Worm (Caenorhabditis elegans) whole organism, young adult: ENCODE data around the gene ttr-45.

Experiments used
- B0035.1 ChIP-seq: sonication (generic microtip); optimal IDR thresholded peaks from 2 replicates; lab custom pipeline; 2016; ENCODE audit warnings: missing genetic modification characterization, mild to moderate bottlenecking, missing compliant biosample characterization, missing genotype, missing genetic modification reagents
- C06A6.2 ChIP-seq: fragments of 200-800 bp; sonication (Bioruptor generic); conservative IDR thresholded peaks from 2 replicates; pipeline ENCODE4 v1.3.6; 2022; ENCODE audit warnings: missing genetic modification characterization, missing compliant biosample characterization
- F22D6.2 ChIP-seq: sonication (generic microtip); optimal IDR thresholded peaks from 2 replicates; lab custom pipeline; 2016; ENCODE audit warnings: mild to moderate bottlenecking, missing genetic modification characterization, missing compliant biosample characterization
- F37B4.10 ChIP-seq: fragments of 200-800 bp; sonication (Bioruptor generic); IDR thresholded peaks from 2 replicates; pipeline ENCODE4 v1.3.6; 2022; ENCODE audit warnings: missing genetic modification characterization, missing compliant biosample characterization
- F49E8.2 ChIP-seq: sonication (generic microtip); optimal IDR thresholded peaks from 3 replicates; lab custom pipeline; 2017; ENCODE audit warnings: missing genetic modification characterization, mild to moderate bottlenecking, missing compliant biosample characterization, antibody characterized with exemption, moderate library complexity; ENCODE audit not compliant: insufficient read depth
- F52B5.7 ChIP-seq: sonication (generic microtip); optimal IDR thresholded peaks from 2 replicates; lab custom pipeline; 2016; ENCODE audit warnings: mild to moderate bottlenecking, missing genetic modification characterization, missing compliant biosample characterization
- F55B11.4 ChIP-seq: sonication (generic microtip); optimal IDR thresholded peaks from 2 replicates; lab custom pipeline; 2016; ENCODE audit warnings: missing compliant biosample characterization, missing genetic modification characterization, borderline replicate concordance; ENCODE audit not compliant: insufficient read depth
- Y53F4B.3 ChIP-seq: fragments of 200-800 bp; sonication (Bioruptor generic); IDR thresholded peaks from 2 replicates; pipeline ENCODE4 v1.3.6; 2022; ENCODE audit warnings: missing genetic modification reagents, missing genetic modification characterization, missing compliant biosample characterization
- Y53G8AR.9 ChIP-seq: fragments of 200-800 bp; sonication (Bioruptor generic); conservative IDR thresholded peaks from 2 replicates; pipeline ENCODE4 v1.3.6; 2022; ENCODE audit warnings: missing genetic modification reagents, missing genetic modification characterization, missing compliant biosample characterization
- Y56A3A.18 ChIP-seq: fragments of 200-800 bp; sonication (Bioruptor generic); IDR thresholded peaks from 2 replicates; pipeline ENCODE4 v1.3.6; 2022; ENCODE audit warnings: missing genetic modification reagents, missing genetic modification characterization, missing compliant biosample characterization
- aptf-3 ChIP-seq: fragments of 200-800 bp; sonication (Bioruptor generic); IDR thresholded peaks from 2 replicates; pipeline ENCODE4 v1.3.6; 2022; ENCODE audit warnings: missing genetic modification characterization, missing compliant biosample characterization
- atf-7 ChIP-seq: sonication (generic microtip); optimal IDR thresholded peaks from 2 replicates; lab custom pipeline; 2017; ENCODE audit warnings: mild to moderate bottlenecking, missing genetic modification characterization, missing compliant biosample characterization
- attf-6 ChIP-seq: fragments of 200-800 bp; sonication (Bioruptor generic); IDR thresholded peaks from 2 replicates; pipeline ENCODE4 v1.3.6; 2022; ENCODE audit warnings: missing genetic modification reagents, missing genetic modification characterization, missing compliant biosample characterization
- bed-1 ChIP-seq: fragments of 200-800 bp; sonication (Bioruptor generic); IDR thresholded peaks from 2 replicates; pipeline ENCODE4 v1.3.6; 2022; ENCODE audit warnings: missing genetic modification reagents, missing genetic modification characterization, missing compliant biosample characterization
- ccch-3 ChIP-seq: fragments of 200-800 bp; sonication (Bioruptor generic); optimal IDR thresholded peaks from 2 replicates; lab custom pipeline; 2018; ENCODE audit warnings: mild to moderate bottlenecking, missing genetic modification characterization, missing compliant biosample characterization
- cebp-1 ChIP-seq, 2 experiments: fragments of 200-800 bp in 1 of 2; sonication (Bioruptor generic) in 1 of 2; sonication (generic microtip) in 1 of 2; IDR thresholded peaks in 1 of 2; optimal IDR thresholded peaks in 1 of 2; 2 replicates each; pipeline versions ENCODE4 v1.3.6 to Lab custom; 2017 to 2022; ENCODE audit warnings: missing compliant biosample characterization in 2 of 2, missing genetic modification characterization in 2 of 2, mild to moderate bottlenecking in 1 of 2, missing genetic modification reagents in 1 of 2, moderate library complexity in 1 of 2
- efl-1 ChIP-seq: fragments of 150-350 bp; optimal IDR thresholded peaks from 2 replicates; lab custom pipeline; 2014; ENCODE audit warnings: missing biosample characterization, missing genetic modification reagents, missing genetic modification characterization
- egl-18 ChIP-seq: fragments of 200-800 bp; sonication (Bioruptor generic); IDR thresholded peaks from 2 replicates; pipeline ENCODE4 v1.3.6; 2022; ENCODE audit warnings: missing genetic modification reagents, missing genetic modification characterization, missing compliant biosample characterization
- egl-44 ChIP-seq: fragments of 200-800 bp; sonication (Bioruptor generic); IDR thresholded peaks from 2 replicates; pipeline ENCODE4 v1.3.6; 2022; ENCODE audit warnings: missing genetic modification reagents, missing genetic modification characterization, missing compliant biosample characterization
- egrh-3 ChIP-seq: fragments of 200-800 bp; sonication (Bioruptor generic); IDR thresholded peaks from 2 replicates; pipeline ENCODE4 v1.3.6; 2022; ENCODE audit warnings: missing genetic modification reagents, missing genetic modification characterization, missing compliant biosample characterization
- ekl-4 ChIP-seq: fragments of 200-800 bp; sonication (Bioruptor generic); IDR thresholded peaks from 2 replicates; pipeline ENCODE4 v1.3.6; 2022; ENCODE audit warnings: missing genetic modification reagents, missing genetic modification characterization, missing compliant biosample characterization
- fkh-3 ChIP-seq: sonication (generic microtip); optimal IDR thresholded peaks from 2 replicates; lab custom pipeline; 2016; ENCODE audit warnings: mild to moderate bottlenecking, missing genetic modification characterization, missing compliant biosample characterization
- hlh-12 ChIP-seq: sonication (generic microtip); optimal IDR thresholded peaks from 2 replicates; lab custom pipeline; 2016; ENCODE audit warnings: missing genetic modification characterization, missing compliant biosample characterization
- hlh-26 ChIP-seq: fragments of 200-800 bp; sonication (Bioruptor generic); conservative IDR thresholded peaks from 2 replicates; pipeline ENCODE4 v1.3.6; 2022; ENCODE audit warnings: missing genetic modification reagents, missing genetic modification characterization, missing compliant biosample characterization
- let-526 ChIP-seq: fragments of 200-800 bp; sonication (Bioruptor generic); IDR thresholded peaks from 2 replicates; pipeline ENCODE4 v1.3.6; 2022; ENCODE audit warnings: missing genetic modification reagents, missing genetic modification characterization, missing compliant biosample characterization
- mcd-1 ChIP-seq: fragments of 200-800 bp; sonication (Bioruptor generic); IDR thresholded peaks from 2 replicates; pipeline ENCODE4 v1.3.6; 2022; ENCODE audit warnings: missing genetic modification reagents, missing genetic modification characterization, missing compliant biosample characterization
- mel-28 ChIP-seq: sonication (generic microtip); optimal IDR thresholded peaks from 2 replicates; lab custom pipeline; 2016; ENCODE audit warnings: borderline replicate concordance, mild to moderate bottlenecking, missing genetic modification characterization, missing compliant biosample characterization
- mxl-1 ChIP-seq: sonication (generic microtip); optimal IDR thresholded peaks from 2 replicates; lab custom pipeline; 2016; ENCODE audit warnings: missing genetic modification characterization, missing compliant biosample characterization
- nfya-2 ChIP-seq: fragments of 200-800 bp; sonication (Bioruptor generic); IDR thresholded peaks from 2 replicates; pipeline ENCODE4 v1.3.6; 2022; ENCODE audit warnings: missing genetic modification reagents, missing genetic modification characterization, missing compliant biosample characterization
- nfyb-1 ChIP-seq: fragments of 200-800 bp; sonication (Bioruptor generic); IDR thresholded peaks from 2 replicates; pipeline ENCODE4 v1.3.6; 2022; ENCODE audit warnings: missing genetic modification reagents, missing genetic modification characterization, missing compliant biosample characterization
- nhr-179 ChIP-seq: sonication (generic microtip); optimal IDR thresholded peaks from 2 replicates; lab custom pipeline; 2016; ENCODE audit warnings: mild to moderate bottlenecking, missing genetic modification characterization, missing compliant biosample characterization
- nhr-27 ChIP-seq: fragments of 200-800 bp; sonication (Bioruptor generic); optimal IDR thresholded peaks from 2 replicates; lab custom pipeline; 2018; ENCODE audit warnings: mild to moderate bottlenecking, missing genetic modification characterization, moderate library complexity, missing compliant biosample characterization
- nhr-80 ChIP-seq: sonication (generic microtip); optimal IDR thresholded peaks from 2 replicates; lab custom pipeline; 2016; ENCODE audit warnings: missing genetic modification characterization, missing compliant biosample characterization
- nhr-90 ChIP-seq: sonication (generic microtip); optimal IDR thresholded peaks from 2 replicates; lab custom pipeline; 2016; ENCODE audit warnings: missing genotype, mild to moderate bottlenecking, missing genetic modification characterization, missing compliant biosample characterization
- pha-4 ChIP-seq: fragments of 150-350 bp; sonication (generic microtip); optimal IDR thresholded peaks from 2 replicates; lab custom pipeline; 2014; ENCODE audit warnings: missing biosample characterization, missing genetic modification reagents, missing genetic modification characterization
- repo-1 ChIP-seq: sonication (generic microtip); optimal IDR thresholded peaks from 2 replicates; lab custom pipeline; 2017; ENCODE audit warnings: mild to moderate bottlenecking, missing genetic modification characterization, missing compliant biosample characterization
- snpc-1.1 ChIP-seq: sonication (generic microtip); optimal IDR thresholded peaks from 2 replicates; lab custom pipeline; 2017; ENCODE audit warnings: missing genetic modification characterization, mild to moderate bottlenecking, missing compliant biosample characterization, antibody characterized with exemption, moderate library complexity, missing genotype, missing genetic modification reagents; ENCODE audit not compliant: insufficient read depth
- snpc-4 ChIP-seq, 5 experiments: fragments of 150-350 bp in 1 of 5; sonication (generic microtip) in 4 of 5; optimal IDR thresholded peaks; 2 replicates each; lab custom pipeline; 2014 to 2018; ENCODE audit warnings: missing genetic modification characterization in 5 of 5, missing biosample characterization in 3 of 5, antibody characterized with exemption in 2 of 5, mild to moderate bottlenecking in 2 of 5, missing compliant biosample characterization in 2 of 5, missing genotype in 2 of 5, moderate library complexity in 2 of 5, missing genetic modification reagents in 1 of 5
- unc-62 ChIP-seq: fragments of 150-350 bp; optimal IDR thresholded peaks from 2 replicates; lab custom pipeline; 2014; ENCODE audit warnings: missing biosample characterization, missing genetic modification reagents, missing genetic modification characterization
- zfh-2 ChIP-seq: fragments of 200-800 bp; sonication (Bioruptor generic); conservative IDR thresholded peaks from 2 replicates; pipeline ENCODE4 v1.3.6; 2022; ENCODE audit warnings: missing genetic modification reagents, missing genetic modification characterization, missing compliant biosample characterization
- zim-3 ChIP-seq: sonication (generic microtip); optimal IDR thresholded peaks from 2 replicates; lab custom pipeline; 2017; ENCODE audit warnings: mild to moderate bottlenecking, missing genetic modification characterization, moderate library complexity, missing compliant biosample characterization
- ztf-22 ChIP-seq: fragments of 200-800 bp; sonication (Bioruptor generic); optimal IDR thresholded peaks from 2 replicates; lab custom pipeline; 2018; ENCODE audit warnings: mild to moderate bottlenecking, missing genetic modification characterization, moderate library complexity, missing compliant biosample characterization
- ztf-25 ChIP-seq: fragments of 200-800 bp; sonication (Bioruptor generic); IDR thresholded peaks from 2 replicates; pipeline ENCODE4 v1.3.6; 2022; ENCODE audit warnings: missing genetic modification reagents, missing genetic modification characterization, missing compliant biosample characterization
- ztf-3 ChIP-seq: fragments of 200-800 bp; sonication (Bioruptor generic); optimal IDR thresholded peaks from 2 replicates; lab custom pipeline; 2018; ENCODE audit warnings: mild to moderate bottlenecking, missing genetic modification characterization, missing compliant biosample characterization

The ttr-45 gene

ce11 chrIV:13297746-13298145, 43.7 kb downstream of the ttr-45 start, which contains the start of the genes Y67H2A.2 and micu-1 (continued):
- TF ChIP-seq B0035.1 (tag; lab: Kevin White, UChicago) (no peak), nhr-90 (tag; lab: Kevin White, UChicago) (no peak), F37B4.10 (GFP tag; lab: Robert Waterston, UW) (no peak), mcd-1 (GFP tag; lab: Robert Waterston, UW) (peak; percentile 99), Y56A3A.18 (GFP tag; lab: Robert Waterston, UW) (no peak), nfya-2 (GFP tag; lab: Robert Waterston, UW) (no peak), snpc-1.1 (tag; lab: Kevin White, UChicago) (no peak), efl-1 (GFP tag; lab: Kevin White, UChicago) (no peak), egl-18 (GFP tag; lab: Robert Waterston, UW) (no peak), mxl-1 (tag; lab: Kevin White, UChicago) (no peak), egl-44 (GFP tag; lab: Robert Waterston, UW) (no peak)
- TF ChIP-seq, all 124 proteins: peak for 24

- no peak for TF ChIP-seq ccch-3 (GFP tag; lab: Kevin White, UChicago)
- TF ChIP-seq C06A6.2 (GFP tag; lab: Robert Waterston, UW) = no peak
- TF ChIP-seq Y53F4B.3 (GFP tag; lab: Robert Waterston, UW) = no peak
- no peak for TF ChIP-seq nhr-80 (tag; lab: Kevin White, UChicago)
- no peak for TF ChIP-seq mel-28 (tag; lab: Kevin White, UChicago)
- TF ChIP-seq ztf-3 (GFP tag; lab: Kevin White, UChicago) = no peak
- no peak for TF ChIP-seq cebp-1 (GFP tag; IDR thresholded peaks at IDR 0.05; lab: Robert Waterston, UW)
- TF ChIP-seq cebp-1 (tag; optimal IDR thresholded peaks at IDR 0.05; lab: Kevin White, UChicago) = no peak
- no peak for TF ChIP-seq F55B11.4 (tag; lab: Kevin White, UChicago)
- no peak for TF ChIP-seq atf-7
- TF ChIP-seq ztf-22 (GFP tag; lab: Kevin White, UChicago) = no peak
- no peak for TF ChIP-seq bed-1
- TF ChIP-seq snpc-4 (GFP tag; optimal IDR thresholded peaks at IDR 0.05; lab: Kevin White, UChicago) = no peak
- no peak for TF ChIP-seq snpc-4 (tag; optimal IDR thresholded peaks at IDR 0.05; lab: Kevin White, UChicago)
- TF ChIP-seq pha-4 (tag; lab: Kevin White, UChicago) = no peak
Observed at ce11 chrIV:13299648-13300047, 45.6 kb downstream of the ttr-45 start.

- TF ChIP-seq zfh-2 (GFP tag; lab: Robert Waterston, UW) (peak; percentile 66; the same call in 1 of the 2 replicates), Y53G8AR.9 (GFP tag; lab: Robert Waterston, UW) (0 out of 2 replicates have a peak, but pooled peaks have one; percentile 26), repo-1 (tag; lab: Kevin White, UChicago) (peak; percentile 62), F49E8.2 (peak; percentile 34), nfyb-1 (GFP tag; lab: Robert Waterston, UW) (0 out of 2 replicates have a peak, but pooled peaks have one; percentile 31), hlh-12 (tag; lab: Kevin White, UChicago) (no peak), mcd-1 (GFP tag; lab: Robert Waterston, UW) (peak; percentile 62), zim-3 (tag; lab: Kevin White, UChicago) (peak; percentile 51), nhr-179 (no peak), let-526 (GFP tag; lab: Robert Waterston, UW) (no peak), hlh-26 (GFP tag; lab: Robert Waterston, UW) (no peak), F22D6.2 (tag; lab: Kevin White, UChicago) (no peak), attf-6 (0 out of 2 replicates have a peak, but pooled peaks have one; percentile 38), fkh-3 (peak; percentile 35), aptf-3 (GFP tag; lab: Robert Waterston, UW) (0 out of 2 replicates have a peak, but pooled peaks have one; percentile 16), ztf-25 (GFP tag; lab: Robert Waterston, UW) (0 out of 2 replicates have a peak, but pooled peaks have one; percentile 53), C06A6.2 (GFP tag; lab: Robert Waterston, UW) (no peak), egrh-3 (GFP tag; lab: Robert Waterston, UW) (no peak), nfya-2 (GFP tag; lab: Robert Waterston, UW) (0 out of 2 replicates have a peak, but pooled peaks have one; percentile 60), unc-62 (no peak), ekl-4 (GFP tag; lab: Robert Waterston, UW) (no peak), egl-44 (GFP tag; lab: Robert Waterston, UW) (no peak), mxl-1 (tag; lab: Kevin White, UChicago) (no peak), nhr-27 (tag; lab: Kevin White, UChicago) (no peak), F52B5.7 (tag; lab: Kevin White, UChicago) (peak; percentile 2)
Observed at ce11 chrIV:13300109-13300508, 46.1 kb downstream of the ttr-45 start, which contains the start of gene kdp-1. TSS of gene kdp-1 (plus strand) at chrIV:13300188.
